Worm (Caenorhabditis elegans) whole organism, L2 larva: ENCODE data around the gene F34D10.3.

Experiments
- C34F6.9 ChIP-seq: fragments of 150-350 bp; optimal IDR thresholded peaks from 2 replicates; lab custom pipeline; 2014; ENCODE audit warnings: missing biosample characterization, missing genetic modification characterization
- F13H6.1 ChIP-seq: sonication (generic microtip); optimal IDR thresholded peaks from 2 replicates; lab custom pipeline; 2016; ENCODE audit warnings: missing genetic modification characterization, missing compliant biosample characterization
- R02D3.7 ChIP-seq: fragments of 150-350 bp; optimal IDR thresholded peaks from 2 replicates; lab custom pipeline; 2014; ENCODE audit warnings: missing biosample characterization, missing genetic modification characterization
- Y55F3AM.14 ChIP-seq: fragments of 200-800 bp; sonication (Bioruptor generic); optimal IDR thresholded peaks from 2 replicates; lab custom pipeline; 2018; ENCODE audit warnings: mild to moderate bottlenecking, missing genetic modification characterization, missing compliant biosample characterization
- ZK546.5 ChIP-seq: sonication (generic microtip); optimal IDR thresholded peaks from 2 replicates; lab custom pipeline; 2017; ENCODE audit warnings: missing biosample characterization, missing genetic modification characterization
- alr-1 ChIP-seq: fragments of 150-350 bp; optimal IDR thresholded peaks from 2 replicates; lab custom pipeline; 2014; ENCODE audit warnings: missing biosample characterization, missing genetic modification characterization
- aly-2 ChIP-seq: fragments of 150-350 bp; optimal IDR thresholded peaks from 2 replicates; lab custom pipeline; 2014; ENCODE audit warnings: missing biosample characterization, missing genetic modification characterization
- ama-1 ChIP-seq: fragments of 150-350 bp; optimal IDR thresholded peaks from 2 replicates; lab custom pipeline; 2018; ENCODE audit warnings: inconsistent platforms
- blmp-1 ChIP-seq: sonication (generic microtip); optimal IDR thresholded peaks from 2 replicates; lab custom pipeline; 2017; ENCODE audit warnings: missing genetic modification characterization, mild to moderate bottlenecking, missing compliant biosample characterization, antibody characterized with exemption, moderate library complexity; ENCODE audit not compliant: insufficient read depth
- ceh-16 ChIP-seq: fragments of 150-350 bp; optimal IDR thresholded peaks from 2 replicates; lab custom pipeline; 2014; ENCODE audit warnings: missing biosample characterization, missing genetic modification characterization
- ceh-82 ChIP-seq: fragments of 150-350 bp; optimal IDR thresholded peaks from 2 replicates; lab custom pipeline; 2014; ENCODE audit warnings: missing biosample characterization, missing genetic modification characterization
- crh-2 ChIP-seq: sonication (generic microtip); optimal IDR thresholded peaks from 2 replicates; lab custom pipeline; 2017; ENCODE audit warnings: missing biosample characterization, missing genetic modification characterization
- dmd-4 ChIP-seq: sonication (generic microtip); optimal IDR thresholded peaks from 2 replicates; lab custom pipeline; 2017; ENCODE audit warnings: missing biosample characterization, missing genetic modification characterization
- egl-27 ChIP-seq: sonication (generic microtip); optimal IDR thresholded peaks from 3 replicates; lab custom pipeline; 2017; ENCODE audit warnings: missing biosample characterization, missing genetic modification reagents, missing genetic modification characterization
- elt-3 ChIP-seq: sonication (generic microtip); optimal IDR thresholded peaks from 2 replicates; lab custom pipeline; 2017; ENCODE audit warnings: missing biosample characterization, missing genetic modification characterization
- fos-1 ChIP-seq: fragments of 150-350 bp; optimal IDR thresholded peaks from 2 replicates; lab custom pipeline; 2014; ENCODE audit warnings: missing biosample characterization, missing genetic modification characterization
- gmeb-1 ChIP-seq: fragments of 150-350 bp; optimal IDR thresholded peaks from 2 replicates; lab custom pipeline; 2014; ENCODE audit warnings: missing biosample characterization, missing genetic modification characterization
- lin-11 ChIP-seq: fragments of 150-350 bp; sonication (generic microtip); optimal IDR thresholded peaks from 2 replicates; lab custom pipeline; 2014; ENCODE audit warnings: missing biosample characterization, missing genetic modification characterization, inconsistent platforms, mixed read lengths
- lin-13 ChIP-seq: fragments of 150-350 bp; optimal IDR thresholded peaks from 2 replicates; lab custom pipeline; 2014; ENCODE audit warnings: missing biosample characterization, missing genetic modification reagents, missing genetic modification characterization
- lin-39 ChIP-seq: fragments of 150-350 bp; optimal IDR thresholded peaks from 2 replicates; lab custom pipeline; 2014; ENCODE audit warnings: missing biosample characterization, missing genetic modification reagents, missing genetic modification characterization
- lsy-2 ChIP-seq, 2 experiments: fragments of 150-350 bp in 1 of 2; sonication (generic microtip) in 1 of 2; optimal IDR thresholded peaks; 2 replicates each; lab custom pipeline; 2014 to 2017; ENCODE audit warnings: missing biosample characterization in 2 of 2, missing genetic modification characterization in 2 of 2
- mbf-1 ChIP-seq: sonication (generic microtip); optimal IDR thresholded peaks from 2 replicates; lab custom pipeline; 2017; ENCODE audit warnings: missing biosample characterization, missing genetic modification characterization
- nhr-10 ChIP-seq: sonication (generic microtip); optimal IDR thresholded peaks from 2 replicates; lab custom pipeline; 2017; ENCODE audit warnings: missing biosample characterization, missing genetic modification characterization
- nhr-11 ChIP-seq: fragments of 150-350 bp; optimal IDR thresholded peaks from 2 replicates; lab custom pipeline; 2014; ENCODE audit warnings: missing biosample characterization, missing genetic modification characterization
- nhr-12 ChIP-seq: fragments of 150-350 bp; optimal IDR thresholded peaks from 2 replicates; lab custom pipeline; 2014; ENCODE audit warnings: missing biosample characterization, missing genetic modification characterization
- nhr-129 ChIP-seq: fragments of 150-350 bp; optimal IDR thresholded peaks from 2 replicates; lab custom pipeline; 2014; ENCODE audit warnings: missing biosample characterization, missing genetic modification characterization
- nhr-21 ChIP-seq: fragments of 150-350 bp; optimal IDR thresholded peaks from 2 replicates; lab custom pipeline; 2014; ENCODE audit warnings: missing biosample characterization, missing genetic modification characterization
- nhr-23 ChIP-seq: fragments of 150-350 bp; optimal IDR thresholded peaks from 2 replicates; lab custom pipeline; 2014; ENCODE audit warnings: missing biosample characterization, missing genetic modification reagents, missing genetic modification characterization
- nhr-237 ChIP-seq: fragments of 150-350 bp; optimal IDR thresholded peaks from 2 replicates; lab custom pipeline; 2014; ENCODE audit warnings: missing biosample characterization, missing genetic modification characterization
- nhr-77 ChIP-seq: fragments of 150-350 bp; optimal IDR thresholded peaks from 2 replicates; lab custom pipeline; 2014; ENCODE audit warnings: missing biosample characterization, missing genetic modification characterization
- peb-1 ChIP-seq: fragments of 150-350 bp; optimal IDR thresholded peaks from 2 replicates; lab custom pipeline; 2014; ENCODE audit warnings: missing biosample characterization, missing genetic modification characterization
- sem-4 ChIP-seq: fragments of 150-350 bp; optimal IDR thresholded peaks from 2 replicates; lab custom pipeline; 2014; ENCODE audit warnings: missing biosample characterization, missing genetic modification reagents, missing genetic modification characterization
- skn-1 ChIP-seq: sonication (generic microtip); optimal IDR thresholded peaks from 2 replicates; lab custom pipeline; 2017; ENCODE audit warnings: missing biosample characterization, missing genetic modification characterization
- sma-3 ChIP-seq: sonication (generic microtip); optimal IDR thresholded peaks from 2 replicates; lab custom pipeline; 2016; ENCODE audit warnings: missing genetic modification reagents, missing genetic modification characterization, missing compliant biosample characterization
- snpc-4 ChIP-seq: fragments of 150-350 bp; optimal IDR thresholded peaks from 2 replicates; lab custom pipeline; 2014; ENCODE audit warnings: missing biosample characterization, missing genetic modification characterization
- unc-39 ChIP-seq: fragments of 150-350 bp; optimal IDR thresholded peaks from 2 replicates; lab custom pipeline; 2014; ENCODE audit warnings: missing biosample characterization, missing genetic modification characterization
- unc-55 ChIP-seq: fragments of 150-350 bp; sonication (generic microtip); optimal IDR thresholded peaks from 3 replicates; lab custom pipeline; 2014; ENCODE audit warnings: missing biosample characterization, missing genetic modification reagents, missing genetic modification characterization
- unc-62 ChIP-seq: fragments of 150-350 bp; optimal IDR thresholded peaks from 2 replicates; lab custom pipeline; 2014; ENCODE audit warnings: missing biosample characterization, missing genetic modification reagents, missing genetic modification characterization
- ztf-1 ChIP-seq: fragments of 200-800 bp; sonication (Bioruptor generic); conservative IDR thresholded peaks from 2 replicates; pipeline ENCODE4 v1.3.6; 2022; ENCODE audit warnings: missing genetic modification characterization, missing compliant biosample characterization
- ztf-4 ChIP-seq: fragments of 150-350 bp; optimal IDR thresholded peaks from 2 replicates; lab custom pipeline; 2014; ENCODE audit warnings: missing biosample characterization, missing genetic modification characterization

The F34D10.3 gene

ce11 chrIII:3730475-3730874, 3.6 kb upstream of the F34D10.3 start, which contains the start of gene F34D10.8:
F34D10.8 (plus strand) TSS chrIII:3730775.
- TF ChIP-seq ceh-16 (tag; lab: Kevin White, UChicago) (no peak), peb-1 (tag; lab: Kevin White, UChicago) (no peak), dmd-4 (no peak), nhr-129 (tag; lab: Kevin White, UChicago) (no peak), unc-62 (GFP tag; lab: Kevin White, UChicago) (no peak), ztf-1 (GFP tag; lab: Robert Waterston, UW) (no peak), ama-1 (lab: Kevin White, UChicago) (no peak), C34F6.9 (tag; lab: Kevin White, UChicago) (no peak), nhr-11 (no peak), sma-3 (no peak), nhr-23 (tag; lab: Kevin White, UChicago) (no peak), unc-39 (tag; lab: Kevin White, UChicago) (no peak), gmeb-1 (no peak), sem-4 (tag; lab: Kevin White, UChicago) (no peak)

- no peak for TF ChIP-seq ceh-16 (tag; lab: Kevin White, UChicago)
- TF ChIP-seq sma-3: no peak
- peak in 1 of 2 experiments; percentile 30 for TF ChIP-seq lsy-2 (tag; optimal IDR thresholded peaks at IDR 0.05; lab: Kevin White, UChicago)
- TF ChIP-seq blmp-1 (tag; lab: Kevin White, UChicago): no peak
- TF ChIP-seq nhr-11: no peak
- TF ChIP-seq nhr-237 (tag; lab: Kevin White, UChicago): no peak
- no peak for TF ChIP-seq nhr-10 (tag; lab: Kevin White, UChicago)
- no peak for TF ChIP-seq alr-1
- no peak for TF ChIP-seq R02D3.7 (tag; lab: Kevin White, UChicago)
- no peak for TF ChIP-seq ZK546.5 (tag; lab: Kevin White, UChicago)
- no peak for TF ChIP-seq fos-1 (tag; lab: Kevin White, UChicago)
- TF ChIP-seq gmeb-1: peak; percentile 38
- no peak for TF ChIP-seq egl-27 (tag; lab: Kevin White, UChicago)
- no peak for TF ChIP-seq mbf-1
- no peak for TF ChIP-seq dmd-4
- peak; percentile 49 for TF ChIP-seq C34F6.9 (tag; lab: Kevin White, UChicago)
- TF ChIP-seq nhr-21 (tag; lab: Kevin White, UChicago): no peak
- TF ChIP-seq peb-1 (tag; lab: Kevin White, UChicago): no peak
- TF ChIP-seq ama-1 (lab: Kevin White, UChicago): no peak
- no peak for TF ChIP-seq F13H6.1 (tag; lab: Kevin White, UChicago)
- TF ChIP-seq lin-39 (tag; lab: Kevin White, UChicago): no peak
- no peak for TF ChIP-seq skn-1 (tag; lab: Kevin White, UChicago)
- peak; percentile 43 for TF ChIP-seq unc-55 (GFP tag; lab: Kevin White, UChicago)
- TF ChIP-seq nhr-129 (tag; lab: Kevin White, UChicago): peak; percentile 9
- TF ChIP-seq unc-62 (GFP tag; lab: Kevin White, UChicago): no peak
- TF ChIP-seq nhr-12 (tag; lab: Kevin White, UChicago): no peak
- no peak for TF ChIP-seq elt-3 (tag; lab: Kevin White, UChicago)
- no peak for TF ChIP-seq lin-13 (GFP tag; lab: Kevin White, UChicago)
- TF ChIP-seq Y55F3AM.14 (GFP tag; lab: Kevin White, UChicago): no peak
- TF ChIP-seq nhr-77 (tag; lab: Kevin White, UChicago): no peak
- TF ChIP-seq crh-2 (tag; lab: Kevin White, UChicago): no peak
- TF ChIP-seq snpc-4 (tag; lab: Kevin White, UChicago): no peak
- no peak for TF ChIP-seq ceh-82
- TF ChIP-seq ztf-4 (tag; lab: Kevin White, UChicago): no peak
- TF ChIP-seq nhr-23 (tag; lab: Kevin White, UChicago): no peak
Observed at ce11 chrIII:3734990-3735389, 935 bp downstream of the F34D10.3 start, which contains the start of gene evl-18. evl-18 (minus strand) TSS chrIII:3735039.

DNA sequence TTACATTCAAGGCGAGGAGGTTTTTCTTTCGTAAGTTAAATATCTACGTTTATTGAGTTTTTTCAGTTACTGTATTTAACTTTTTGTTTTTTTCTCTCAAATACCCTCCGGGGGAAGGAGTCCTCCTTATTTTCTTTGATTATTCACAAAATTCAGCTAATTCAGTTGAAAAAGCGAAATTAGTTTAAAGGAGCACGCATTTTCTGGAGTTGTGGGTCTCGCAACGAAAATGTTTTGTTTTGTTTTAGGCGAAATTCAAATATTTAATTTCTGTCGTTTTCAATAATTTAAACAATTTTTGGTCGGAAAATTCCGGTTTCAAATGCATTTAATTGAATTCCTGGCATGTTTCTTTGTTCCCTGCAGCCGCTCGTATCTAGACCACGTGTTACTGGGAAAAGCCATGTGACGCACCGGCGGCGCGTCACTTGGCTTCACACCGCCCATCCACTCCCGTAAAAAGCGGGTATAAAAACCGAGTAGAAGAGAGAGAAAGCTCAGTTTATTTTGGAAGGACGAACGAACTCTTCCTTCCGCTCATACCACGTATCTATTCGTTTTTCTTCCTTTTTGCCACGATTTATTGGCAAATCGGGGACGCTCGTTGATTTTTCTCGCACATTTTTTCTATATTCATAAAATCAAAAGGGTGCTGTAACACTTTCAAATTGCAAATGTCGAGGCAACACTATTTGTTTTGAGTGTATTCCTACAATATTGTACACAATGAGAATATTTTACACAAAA, 1.6 kb downstream of the F34D10.3 start:
- TF ChIP-seq nhr-129 (tag; lab: Kevin White, UChicago) (peak; percentile 20), ztf-1 (GFP tag; lab: Robert Waterston, UW) (no peak), aly-2 (tag; lab: Kevin White, UChicago) (no peak), C34F6.9 (tag; lab: Kevin White, UChicago) (peak; percentile 20), skn-1 (tag; lab: Kevin White, UChicago) (no peak), gmeb-1 (no peak), mbf-1 (no peak), lin-39 (tag; lab: Kevin White, UChicago) (no peak), fos-1 (tag; lab: Kevin White, UChicago) (no peak), ama-1 (lab: Kevin White, UChicago) (peak; percentile 80), ceh-16 (tag; lab: Kevin White, UChicago) (no peak), lsy-2 (tag; optimal IDR thresholded peaks at IDR 0.05; lab: Kevin White, UChicago) (peak in 1 of 2 experiments; percentile 21), lin-11 (no peak), nhr-237 (tag; lab: Kevin White, UChicago) (no peak)
